Fruit fly (Drosophila melanogaster): ENCODE results near the gene CG14881.

DNA sequence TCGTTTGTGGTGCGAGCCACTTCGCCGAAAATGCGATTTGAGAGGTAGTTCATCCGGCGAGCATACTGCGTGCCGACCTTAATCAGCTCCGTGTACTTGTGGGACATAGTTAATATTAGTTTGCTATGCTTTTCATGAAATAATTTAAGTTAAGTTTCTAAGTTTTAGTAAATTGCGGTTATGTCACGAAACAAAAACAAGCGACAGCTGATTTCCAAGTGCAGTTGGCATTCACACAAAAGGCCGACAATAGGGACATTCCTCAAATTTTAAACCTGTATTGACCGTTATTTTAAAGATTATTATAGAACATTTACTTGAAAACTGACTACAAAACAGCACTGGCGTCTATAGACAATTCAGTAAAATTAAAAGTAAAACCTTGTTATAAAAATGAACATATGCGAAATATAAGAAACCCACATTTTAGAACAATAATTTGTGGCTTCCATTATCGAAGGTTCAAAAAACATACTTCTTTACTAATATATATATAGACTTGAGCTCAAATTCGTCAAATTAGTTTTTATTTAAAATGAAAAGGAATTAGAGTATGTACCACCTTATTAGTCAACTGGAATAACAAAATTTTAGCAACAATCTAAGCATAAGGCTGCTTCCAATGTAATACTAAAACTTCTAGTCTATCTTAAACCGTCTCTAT, 1.8 kb downstream of the CG14881 start, which contains the start of gene mRpS33:
- TF ChIP-seq tai (GFP tag; optimal IDR thresholded peaks at IDR 0.05): no peak
- no peak for TF ChIP-seq OdsH (GFP tag; optimal IDR thresholded peaks at IDR 0.05)
- no peak for TF ChIP-seq dl (GFP tag; optimal IDR thresholded peaks at IDR 0.05; ENCODE audit: insufficient read depth in 1 of 2, partially characterized antibody in 2 of 2)
- TF ChIP-seq jim (GFP tag; optimal IDR thresholded peaks at IDR 0.05): no peak
- TF ChIP-seq HLH106 (tag; optimal IDR thresholded peaks at IDR 0.05): no peak
- no peak for TF ChIP-seq h (GFP tag; optimal IDR thresholded peaks at IDR 0.05)
- TF ChIP-seq sage (GFP tag; optimal IDR thresholded peaks at IDR 0.05): no peak
- no peak for TF ChIP-seq psq (GFP tag; optimal IDR thresholded peaks at IDR 0.05)
- no peak for TF ChIP-seq br (GFP tag; optimal IDR thresholded peaks at IDR 0.05)
- TF ChIP-seq pan (optimal IDR thresholded peaks at IDR 0.05): no peak
- no peak for TF ChIP-seq Myc (optimal IDR thresholded peaks at IDR 0.05)

Measured in whole organism, wandering third instar larva.